Fruit fly (Drosophila melanogaster): ENCODE data around the gene PolH.

The PolH gene

DNA sequence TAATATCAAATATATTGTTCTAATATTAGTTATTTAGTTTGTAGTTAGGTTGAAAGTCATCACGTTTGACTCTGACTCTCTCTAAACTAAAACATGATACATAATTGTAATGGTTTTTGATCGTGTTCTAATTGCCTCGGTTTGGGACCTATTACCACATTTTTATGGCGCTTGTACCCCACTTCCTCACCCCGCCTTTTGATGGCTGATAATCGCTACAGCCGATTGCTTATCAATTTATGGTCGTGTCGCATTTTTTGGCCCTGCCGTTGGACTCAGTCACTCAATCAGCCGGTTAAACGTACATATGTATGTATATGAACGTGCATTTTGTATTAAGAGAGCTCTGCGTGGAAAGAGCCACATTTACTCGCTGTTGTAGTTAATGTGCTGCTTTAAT, 49.4 kb downstream of the PolH start (continued):
- TF ChIP-seq rib (GFP tag; IDR thresholded peaks at IDR 0.05) (0 out of 2 replicates have a peak, but pooled peaks have one; percentile 50), CG8290 (GFP tag; optimal IDR thresholded peaks at IDR 0.05) (no peak), CG8290 (tag; optimal IDR thresholded peaks at IDR 0.05) (peak in 1 of 2 experiments; percentile 45), mirr (GFP tag; optimal IDR thresholded peaks at IDR 0.05) (peak; percentile 68), seq (GFP tag; IDR thresholded peaks at IDR 0.05) (no peak), GATAe (GFP tag; conservative IDR thresholded peaks at IDR 0.05) (peak; percentile 83), HmgZ (tag; optimal IDR thresholded peaks at IDR 0.05) (peak; percentile 60), sr (GFP tag; IDR thresholded peaks at IDR 0.05) (no peak), CG3281 (GFP tag; optimal IDR thresholded peaks at IDR 0.05) (peak; percentile 49), CG2875 (GFP tag; optimal IDR thresholded peaks at IDR 0.05) (no peak), pb (GFP tag; optimal IDR thresholded peaks at IDR 0.05) (no peak), unpg (GFP tag; optimal IDR thresholded peaks at IDR 0.05) (peak; percentile 20), CG2120 (GFP tag; optimal IDR thresholded peaks at IDR 0.05) (peak; percentile 46), ara (GFP tag; IDR thresholded peaks at IDR 0.05) (no peak), grn (GFP tag; optimal IDR thresholded peaks at IDR 0.05) (peak; percentile 94), CG4854 (GFP tag; optimal IDR thresholded peaks at IDR 0.05) (no peak), Sry-β (GFP tag; optimal IDR thresholded peaks at IDR 0.05) (no peak), CG12942 (GFP tag; optimal IDR thresholded peaks at IDR 0.05) (no peak), HLH54F (GFP tag; optimal IDR thresholded peaks at IDR 0.05) (no peak), CG12769 (tag; optimal IDR thresholded peaks at IDR 0.05) (peak; percentile 6), slbo (GFP tag; IDR thresholded peaks at IDR 0.05) (peak; percentile 30), nau (GFP tag; optimal IDR thresholded peaks at IDR 0.05) (no peak), CG3726 (GFP tag; IDR thresholded peaks at IDR 0.05) (no peak), Hr51 (GFP tag; optimal IDR thresholded peaks at IDR 0.05) (peak in 1 of 2 experiments; percentile 37), CG11504 (tag; optimal IDR thresholded peaks at IDR 0.05) (peak; percentile 22), Ets65A (GFP tag) (peak; percentile 77), crol (GFP tag; IDR thresholded peaks at IDR 0.05) (peak; percentile 46; the same call in 1 of the 2 replicates), CG3163 (GFP tag; optimal IDR thresholded peaks at IDR 0.05) (peak; percentile 22), chinmo (GFP tag; IDR thresholded peaks at IDR 0.05; ENCODE audit: partially characterized antibody) (0 out of 4 replicates have a peak, but pooled peaks have one; percentile 58), CG34376 (GFP tag; optimal IDR thresholded peaks at IDR 0.05) (peak; percentile 45), CG12071 (GFP tag; optimal IDR thresholded peaks at IDR 0.05) (peak; percentile 33), Pdp1 (GFP tag; optimal IDR thresholded peaks at IDR 0.05) (peak in 1 of 2 experiments; percentile 86), fd3F (GFP tag; optimal IDR thresholded peaks at IDR 0.05) (no peak)

DNA sequence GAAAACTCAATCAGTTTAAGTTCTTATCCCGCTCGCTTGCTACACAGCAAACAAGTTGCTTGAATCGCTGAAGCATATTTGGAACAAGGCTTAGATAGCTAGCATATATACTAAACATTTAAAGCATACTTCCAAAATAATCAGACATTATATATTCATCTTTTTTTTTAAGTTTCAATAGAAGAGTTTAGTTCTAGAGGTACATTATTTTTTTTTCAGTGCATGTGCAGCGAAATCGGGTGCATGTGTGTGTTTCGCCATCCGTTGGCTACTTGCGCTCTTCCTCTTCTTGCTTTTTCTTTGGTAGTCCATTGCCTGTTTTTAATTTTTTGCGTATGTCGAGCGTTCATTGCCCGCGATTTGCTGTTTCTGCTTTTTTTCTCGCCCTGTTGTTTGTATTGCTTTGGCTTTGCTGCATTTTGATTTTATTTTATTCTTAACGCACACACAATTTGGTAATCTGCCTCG, 50.3 kb downstream of the PolH start:
- TF ChIP-seq bsh (GFP tag; optimal IDR thresholded peaks at IDR 0.05) (peak; percentile 27 to 86), Drgx (GFP tag; IDR thresholded peaks at IDR 0.05) (peak; percentile 86), CG10147 (GFP tag; optimal IDR thresholded peaks at IDR 0.05) (no peak), HLH4C (GFP tag; IDR thresholded peaks at IDR 0.05; ENCODE audit: partially characterized antibody) (0 out of 3 replicates have a peak, but pooled peaks have one; percentile 14), dpn (GFP tag; optimal IDR thresholded peaks at IDR 0.05) (peak in 1 of 2 experiments; percentile 7), CG8388 (GFP tag; optimal IDR thresholded peaks at IDR 0.05) (peak; percentile 3), pnt (GFP tag; optimal IDR thresholded peaks at IDR 0.05) (no peak), sens (GFP tag) (peak; percentile 80), CG13424 (tag; optimal IDR thresholded peaks at IDR 0.05) (no peak), Sox102F (GFP tag; optimal IDR thresholded peaks at IDR 0.05) (peak; percentile 30), nom (GFP tag; optimal IDR thresholded peaks at IDR 0.05) (peak; percentile 20), Ptx1 (GFP tag; IDR thresholded peaks at IDR 0.05) (0 out of 2 replicates have a peak, but pooled peaks have one; percentile 8), Mes4 (GFP tag; optimal IDR thresholded peaks at IDR 0.05) (no peak), CG2712 (tag; optimal IDR thresholded peaks at IDR 0.05) (peak; percentile 4), phol (tag; optimal IDR thresholded peaks at IDR 0.05) (peak; percentile 16), CG15073 (GFP tag; optimal IDR thresholded peaks at IDR 0.05) (no peak), gem (tag; optimal IDR thresholded peaks at IDR 0.05) (peak; percentile 51), tgo (GFP tag; IDR thresholded peaks at IDR 0.05) (0 out of 3 replicates have a peak, but pooled peaks have one; percentile 15), corto (GFP tag; optimal IDR thresholded peaks at IDR 0.05) (peak; percentile 92)
